Fruit fly (Drosophila melanogaster): ENCODE data around the gene Sec13.
A peak's percentile ranks its signal among the peaks of the same experiment; 100 is the strongest.

Gene Sec13

dm6 chr3R:23390769-23391309, 34.8 kb downstream of the Sec13 start (continued):
- no peak for TF ChIP-seq Smox (GFP tag; optimal IDR thresholded peaks at IDR 0.05)
- TF ChIP-seq Ets21C (GFP tag; optimal IDR thresholded peaks at IDR 0.05) = no peak
- no peak for TF ChIP-seq Gug (GFP tag; IDR thresholded peaks at IDR 0.05)
- no peak for TF ChIP-seq esn (GFP tag; optimal IDR thresholded peaks at IDR 0.05)
- no peak for TF ChIP-seq OdsH (GFP tag; optimal IDR thresholded peaks at IDR 0.05)

- TF ChIP-seq CG6276 (GFP tag; optimal IDR thresholded peaks at IDR 0.05) (no peak), esn (GFP tag; optimal IDR thresholded peaks at IDR 0.05) (no peak), Ets21C (GFP tag; optimal IDR thresholded peaks at IDR 0.05) (no peak), dsx (GFP tag; optimal IDR thresholded peaks at IDR 0.05; ENCODE audit: poor library complexity, severe bottlenecking) (no peak), OdsH (GFP tag; optimal IDR thresholded peaks at IDR 0.05) (peak; percentile 18), CG31627 (GFP tag; optimal IDR thresholded peaks at IDR 0.05) (no peak), CG6163 (GFP tag; IDR thresholded peaks at IDR 0.05) (peak; percentile 75), CG1621 (tag; optimal IDR thresholded peaks at IDR 0.05) (peak; percentile 9), pdm3 (GFP tag; optimal IDR thresholded peaks at IDR 0.05) (peak; percentile 19), Smox (GFP tag; optimal IDR thresholded peaks at IDR 0.05) (no peak), CG11762 (GFP tag; optimal IDR thresholded peaks at IDR 0.05; ENCODE audit: insufficient read depth) (no peak), lz (GFP tag; optimal IDR thresholded peaks at IDR 0.05) (no peak), CG8632 (GFP tag; optimal IDR thresholded peaks at IDR 0.05) (no peak), spab (GFP tag; optimal IDR thresholded peaks at IDR 0.05) (no peak), Eip75B (GFP tag; optimal IDR thresholded peaks at IDR 0.05) (peak; percentile 23), Hr4 (GFP tag; optimal IDR thresholded peaks at IDR 0.05) (no peak), CG3032 (tag; optimal IDR thresholded peaks at IDR 0.05) (peak; percentile 10), fd85E (GFP tag; optimal IDR thresholded peaks at IDR 0.05) (no peak), CG10669 (GFP tag; optimal IDR thresholded peaks at IDR 0.05) (peak; percentile 18), eg (GFP tag; IDR thresholded peaks at IDR 0.05) (peak; percentile 70; the same call in 2 of the 3 replicates), CG6854 (GFP tag; optimal IDR thresholded peaks at IDR 0.05) (no peak), salr (GFP tag; optimal IDR thresholded peaks at IDR 0.05) (peak in 1 of 2 experiments; percentile 52), fd59A (GFP tag; optimal IDR thresholded peaks at IDR 0.05) (no peak), Sox102F (GFP tag; optimal IDR thresholded peaks at IDR 0.05) (no peak), CG6808 (GFP tag; optimal IDR thresholded peaks at IDR 0.05) (no peak), Eip93F (GFP tag; optimal IDR thresholded peaks at IDR 0.05) (no peak), ss (GFP tag; optimal IDR thresholded peaks at IDR 0.05) (no peak), CG34406 (GFP tag; optimal IDR thresholded peaks at IDR 0.05) (no peak), fkh (GFP tag; optimal IDR thresholded peaks at IDR 0.05) (no peak), CG9139 (GFP tag; optimal IDR thresholded peaks at IDR 0.05) (no peak), Blimp-1 (GFP tag; optimal IDR thresholded peaks at IDR 0.05) (no peak), Eip78C (GFP tag) (peak; percentile 80), CG11294 (GFP tag; IDR thresholded peaks at IDR 0.05) (0 out of 2 replicates have a peak, but pooled peaks have one; percentile 23), CG6792 (GFP tag; optimal IDR thresholded peaks at IDR 0.05) (no peak), CG32006 (GFP tag; optimal IDR thresholded peaks at IDR 0.05) (peak; percentile 60), CG15336 (GFP tag; IDR thresholded peaks at IDR 0.05) (peak; percentile 39; the same call in 1 of the 2 replicates), net (GFP tag; optimal IDR thresholded peaks at IDR 0.05) (peak; percentile 1), cyc (GFP tag; optimal IDR thresholded peaks at IDR 0.05) (no peak), CG16779 (tag; optimal IDR thresholded peaks at IDR 0.05) (no peak), svp (GFP tag) (no peak), CG11902 (GFP tag; optimal IDR thresholded peaks at IDR 0.05) (no peak), CG4318 (GFP tag; optimal IDR thresholded peaks at IDR 0.05) (peak; percentile 20), Sox14 (GFP tag; optimal IDR thresholded peaks at IDR 0.05) (peak; percentile 32), acj6 (GFP tag; optimal IDR thresholded peaks at IDR 0.05) (peak; percentile 41), achi (GFP tag; optimal IDR thresholded peaks at IDR 0.05) (peak; percentile 14), vri (GFP tag; optimal IDR thresholded peaks at IDR 0.05) (no peak), Hr39 (GFP tag; optimal IDR thresholded peaks at IDR 0.05) (no peak), Sox15 (GFP tag; optimal IDR thresholded peaks at IDR 0.05) (no peak)
These were observed 36.2 kb downstream of the Sec13 start for dm6 chr3R:23392235-23392634.

Measured in whole organism, prepupa.